Fruit fly (Drosophila melanogaster): ENCODE measurements around the gene dsb.
A peak's percentile ranks its signal among the peaks of the same experiment; 100 is the strongest.

dsb gene

DNA sequence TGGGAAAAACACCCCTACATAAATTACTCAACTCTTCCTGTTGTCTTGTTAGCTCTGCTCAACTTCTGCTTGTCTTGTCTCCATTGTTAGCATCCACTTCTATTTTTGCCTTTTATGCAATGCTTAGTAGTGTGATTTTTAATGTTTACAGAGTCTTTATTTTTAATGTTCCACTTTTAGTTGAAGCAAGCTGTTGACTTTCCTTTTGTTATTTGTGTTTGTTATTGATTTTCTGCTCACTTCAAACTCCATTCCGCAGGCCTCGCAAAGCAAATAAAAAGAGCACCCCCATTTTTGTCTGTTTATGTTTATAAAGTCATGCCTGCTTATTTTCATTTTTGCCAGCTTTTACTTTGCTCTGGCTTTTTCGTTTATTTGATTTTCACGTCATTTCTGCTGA lies 28.1 kb downstream of the dsb start (continued):
- TF ChIP-seq pan (optimal IDR thresholded peaks at IDR 0.05): no peak
- TF ChIP-seq pan (GFP tag; optimal IDR thresholded peaks at IDR 0.05 in 1 of 2, IDR thresholded peaks at IDR 0.05 in 1 of 2): peak in 1 of 2 experiments; percentile 5
- TF ChIP-seq Hsf (GFP tag; optimal IDR thresholded peaks at IDR 0.05): no peak
- TF ChIP-seq onecut (GFP tag; IDR thresholded peaks at IDR 0.05): peak; percentile 60
- TF ChIP-seq nmo (GFP tag; optimal IDR thresholded peaks at IDR 0.05): no peak
- TF ChIP-seq ind (GFP tag; optimal IDR thresholded peaks at IDR 0.05): no peak
- no peak for TF ChIP-seq bigmax (GFP tag; optimal IDR thresholded peaks at IDR 0.05)
- TF ChIP-seq CG13775 (GFP tag; optimal IDR thresholded peaks at IDR 0.05): no peak
- no peak for TF ChIP-seq CG6654 (GFP tag; optimal IDR thresholded peaks at IDR 0.05)
- no peak for TF ChIP-seq Fer1 (GFP tag; optimal IDR thresholded peaks at IDR 0.05)
- peak; percentile 21 for TF ChIP-seq CG18599 (GFP tag; optimal IDR thresholded peaks at IDR 0.05)
- no peak for TF ChIP-seq run (tag; optimal IDR thresholded peaks at IDR 0.05)
- TF ChIP-seq CG3838 (GFP tag; optimal IDR thresholded peaks at IDR 0.05): no peak
- TF ChIP-seq CG10565 (GFP tag; optimal IDR thresholded peaks at IDR 0.05): no peak
- no peak for TF ChIP-seq Neu2 (GFP tag; optimal IDR thresholded peaks at IDR 0.05; ENCODE audit: borderline replicate concordance)
- no peak for TF ChIP-seq CG11093 (GFP tag; IDR thresholded peaks at IDR 0.05)
- no peak for TF ChIP-seq zen (tag; optimal IDR thresholded peaks at IDR 0.05)
- no peak for TF ChIP-seq Deaf1 (tag; optimal IDR thresholded peaks at IDR 0.05)
- no peak for TF ChIP-seq CG43689 (GFP tag; IDR thresholded peaks at IDR 0.05)
- TF ChIP-seq CG3847 (GFP tag; IDR thresholded peaks at IDR 0.05): no peak
- no peak for TF ChIP-seq sim (GFP tag; IDR thresholded peaks at IDR 0.05)
- TF ChIP-seq Stat92E (GFP tag; optimal IDR thresholded peaks at IDR 0.05): no peak
- no peak for TF ChIP-seq CG3281 (GFP tag; optimal IDR thresholded peaks at IDR 0.05)
- no peak for TF ChIP-seq Eip74EF (GFP tag; optimal IDR thresholded peaks at IDR 0.05)
- TF ChIP-seq CG17359 (tag; optimal IDR thresholded peaks at IDR 0.05): peak; percentile 24
- TF ChIP-seq vfl (GFP tag; optimal IDR thresholded peaks at IDR 0.05): no peak
- TF ChIP-seq CG6854 (GFP tag; optimal IDR thresholded peaks at IDR 0.05): no peak
- TF ChIP-seq Chrac-16 (GFP tag; optimal IDR thresholded peaks at IDR 0.05): no peak
- TF ChIP-seq Dll (GFP tag; IDR thresholded peaks at IDR 0.05; ENCODE audit: partially characterized antibody): no peak
- TF ChIP-seq CG12071 (GFP tag; optimal IDR thresholded peaks at IDR 0.05): peak; percentile 2
- TF ChIP-seq CoRest (tag; optimal IDR thresholded peaks at IDR 0.05): no peak
- TF ChIP-seq CG6765 (GFP tag; optimal IDR thresholded peaks at IDR 0.05): no peak
- TF ChIP-seq Pdp1 (GFP tag; optimal IDR thresholded peaks at IDR 0.05): no peak
- TF ChIP-seq CG13424 (tag; optimal IDR thresholded peaks at IDR 0.05): no peak
- no peak for TF ChIP-seq HmgZ (tag; optimal IDR thresholded peaks at IDR 0.05)
- peak; percentile 34 for TF ChIP-seq lab (GFP tag; optimal IDR thresholded peaks at IDR 0.05)
- no peak for TF ChIP-seq Lpt (GFP tag; optimal IDR thresholded peaks at IDR 0.05)
- no peak for TF ChIP-seq fru (optimal IDR thresholded peaks at IDR 0.05)

DNA sequence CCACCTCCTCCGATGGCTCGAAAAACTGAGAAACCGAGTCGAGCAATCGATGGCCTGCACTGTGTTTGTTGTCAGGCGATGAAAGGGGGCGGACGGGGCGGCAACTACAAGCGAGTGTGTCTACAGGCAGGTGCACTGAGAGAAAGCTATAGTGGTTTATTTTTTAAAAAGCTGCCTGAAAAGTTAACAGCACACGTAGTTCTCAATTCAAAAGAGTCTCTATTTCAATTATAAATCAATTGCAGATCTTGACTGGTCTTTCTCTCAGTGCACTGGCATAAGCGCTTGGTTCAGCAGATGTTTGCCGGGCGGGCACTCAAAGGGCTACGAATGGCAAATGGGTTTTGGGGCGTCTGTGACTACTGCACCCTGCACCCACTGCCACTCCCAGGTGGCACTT lies 29.3 kb downstream of the dsb start:
- TF ChIP-seq CG34422 (GFP tag; IDR thresholded peaks at IDR 0.05) (peak; percentile 48; the same call in 1 of the 3 replicates), lov (optimal IDR thresholded peaks at IDR 0.05) (no peak), lov (GFP tag; IDR thresholded peaks at IDR 0.05) (no peak), CG32532 (GFP tag; IDR thresholded peaks at IDR 0.05) (peak; percentile 60; the same call in 1 of the 2 replicates), CG32767 (GFP tag; IDR thresholded peaks at IDR 0.05) (no peak), CG1792 (GFP tag; optimal IDR thresholded peaks at IDR 0.05) (no peak), BtbVII (GFP tag; optimal IDR thresholded peaks at IDR 0.05) (peak; percentile 24), Rx (GFP tag; IDR thresholded peaks at IDR 0.05) (0 out of 2 replicates have a peak, but pooled peaks have one; percentile 49), CG10147 (GFP tag; optimal IDR thresholded peaks at IDR 0.05) (no peak), CkIIα-i1 (GFP tag; IDR thresholded peaks at IDR 0.05) (no peak), CG4730 (GFP tag; IDR thresholded peaks at IDR 0.05) (0 out of 2 replicates have a peak, but pooled peaks have one; percentile 29), CG15514 (GFP tag; optimal IDR thresholded peaks at IDR 0.05) (peak; percentile 44), sisA (GFP tag; IDR thresholded peaks at IDR 0.05) (peak; percentile 68), pb (GFP tag; optimal IDR thresholded peaks at IDR 0.05) (no peak), pnt (GFP tag; optimal IDR thresholded peaks at IDR 0.05) (peak; percentile 6), H15 (GFP tag; IDR thresholded peaks at IDR 0.05) (peak; percentile 57; the same call in 1 of the 3 replicates)

Measured in whole organism, embryonic.